Worm (Caenorhabditis elegans) whole organism, L3 larva: Measurements from ENCODE around the gene fbxa-18.

Experiments used
- elt-3 ChIP-seq, 3 experiments: fragments of 150-350 bp in 1 of 3; sonication (generic microtip) in 2 of 3; optimal IDR thresholded peaks; 2 replicates in 2 of 3; 4 replicates in 1 of 3; lab custom pipeline; 2014 to 2017; ENCODE audit warnings: missing biosample characterization in 3 of 3, missing genetic modification characterization in 3 of 3
- nhr-25 ChIP-seq: sonication (generic microtip); optimal IDR thresholded peaks from 2 replicates; lab custom pipeline; 2017; ENCODE audit warnings: missing biosample characterization, missing genetic modification characterization
- nhr-43 ChIP-seq: sonication (generic microtip); optimal IDR thresholded peaks from 2 replicates; lab custom pipeline; 2016; ENCODE audit warnings: mild to moderate bottlenecking, missing genetic modification characterization, missing compliant biosample characterization; ENCODE audit not compliant: poor library complexity, severe bottlenecking
- nhr-76 ChIP-seq: fragments of 150-350 bp; sonication (generic microtip); optimal IDR thresholded peaks from 5 replicates; lab custom pipeline; 2014; ENCODE audit warnings: missing biosample characterization, missing genetic modification characterization
- ztf-11 ChIP-seq: fragments of 150-350 bp; optimal IDR thresholded peaks from 2 replicates; lab custom pipeline; 2014; ENCODE audit warnings: missing biosample characterization, missing genetic modification characterization

- TF ChIP-seq nhr-76 (tag; lab: Kevin White, UChicago) (no peak), ztf-11 (tag; lab: Kevin White, UChicago) (no peak), nhr-43 (tag; lab: Kevin White, UChicago) (no peak), elt-3 (tag; optimal IDR thresholded peaks at IDR 0.05; lab: Kevin White, UChicago) (no peak), nhr-25 (tag; lab: Kevin White, UChicago) (no peak)
Measured at ce11 chrV:16131249-16131648, 11.2 kb upstream of the fbxa-18 start, which contains the start of gene fbxa-142.
